Worm (Caenorhabditis elegans) whole organism, L3 larva: ENCODE results near the gene repo-1.

Source experiments
- R02D3.7 ChIP-seq: fragments of 150-350 bp; optimal IDR thresholded peaks from 2 replicates; lab custom pipeline; 2014; ENCODE audit warnings: missing biosample characterization, missing genetic modification characterization
- ZK546.5 ChIP-seq: sonication (generic microtip); optimal IDR thresholded peaks from 2 replicates; lab custom pipeline; 2017; ENCODE audit warnings: missing biosample characterization, missing genetic modification characterization
- aly-2 ChIP-seq: fragments of 150-350 bp; optimal IDR thresholded peaks from 2 replicates; lab custom pipeline; 2014; ENCODE audit warnings: missing biosample characterization, missing genetic modification characterization
- ama-1 ChIP-seq: fragments of 150-350 bp; optimal IDR thresholded peaks from 2 replicates; lab custom pipeline; 2018
- ceh-16 ChIP-seq: sonication (generic microtip); optimal IDR thresholded peaks from 2 replicates; lab custom pipeline; 2017; ENCODE audit warnings: missing biosample characterization, missing genetic modification characterization
- ceh-28 ChIP-seq: fragments of 150-350 bp; optimal IDR thresholded peaks from 2 replicates; lab custom pipeline; 2014; ENCODE audit warnings: missing biosample characterization, missing genetic modification reagents, missing genetic modification characterization
- ceh-9 ChIP-seq: sonication (generic microtip); optimal IDR thresholded peaks from 2 replicates; lab custom pipeline; 2018; ENCODE audit warnings: missing biosample characterization, missing genetic modification characterization
- daf-12 ChIP-seq: fragments of 150-350 bp; optimal IDR thresholded peaks from 2 replicates; lab custom pipeline; 2014; ENCODE audit warnings: missing biosample characterization, missing genetic modification reagents, missing genetic modification characterization
- egl-27 ChIP-seq: sonication (generic microtip); optimal IDR thresholded peaks from 4 replicates; lab custom pipeline; 2017; ENCODE audit warnings: missing biosample characterization, missing genetic modification reagents, missing genetic modification characterization
- egl-5 ChIP-seq: fragments of 150-350 bp; optimal IDR thresholded peaks from 2 replicates; lab custom pipeline; 2017; ENCODE audit warnings: missing biosample characterization, missing genetic modification reagents, missing genetic modification characterization, inconsistent platforms
- elt-1 ChIP-seq: fragments of 150-350 bp; optimal IDR thresholded peaks from 2 replicates; lab custom pipeline; 2014; ENCODE audit warnings: missing biosample characterization, missing genetic modification characterization
- elt-2 ChIP-seq: sonication (generic microtip); optimal IDR thresholded peaks from 2 replicates; lab custom pipeline; 2016; ENCODE audit warnings: missing genetic modification reagents, mild to moderate bottlenecking, missing genetic modification characterization, missing compliant biosample characterization
- elt-3 ChIP-seq, 3 experiments: fragments of 150-350 bp in 1 of 3; sonication (generic microtip) in 2 of 3; optimal IDR thresholded peaks; 2 replicates in 2 of 3; 4 replicates in 1 of 3; lab custom pipeline; 2014 to 2017; ENCODE audit warnings: missing biosample characterization in 3 of 3, missing genetic modification characterization in 3 of 3
- eor-1 ChIP-seq, 2 experiments: fragments of 150-350 bp; optimal IDR thresholded peaks; 2 replicates each; lab custom pipeline; 2014 to 2018; ENCODE audit warnings: missing biosample characterization in 2 of 2, missing genetic modification characterization in 2 of 2
- fkh-10 ChIP-seq: sonication (generic microtip); optimal IDR thresholded peaks from 2 replicates; lab custom pipeline; 2017; ENCODE audit warnings: missing biosample characterization, missing genetic modification reagents, missing genetic modification characterization
- fkh-2 ChIP-seq: fragments of 150-350 bp; optimal IDR thresholded peaks from 2 replicates; lab custom pipeline; 2014; ENCODE audit warnings: missing biosample characterization, missing genetic modification reagents, missing genetic modification characterization
- fos-1 ChIP-seq: fragments of 150-350 bp; optimal IDR thresholded peaks from 2 replicates; lab custom pipeline; 2014; ENCODE audit warnings: missing biosample characterization, missing genetic modification characterization
- hmg-11 ChIP-seq: sonication (generic microtip); optimal IDR thresholded peaks from 2 replicates; lab custom pipeline; 2016; ENCODE audit warnings: missing genetic modification characterization, missing compliant biosample characterization
- jun-1 ChIP-seq: fragments of 150-350 bp; optimal IDR thresholded peaks from 2 replicates; lab custom pipeline; 2014; ENCODE audit warnings: missing biosample characterization, missing genetic modification reagents, missing genetic modification characterization
- lin-15B ChIP-seq: fragments of 150-350 bp; optimal IDR thresholded peaks from 2 replicates; lab custom pipeline; 2014; ENCODE audit warnings: missing biosample characterization, missing genetic modification characterization
- lin-39 ChIP-seq: fragments of 150-350 bp; optimal IDR thresholded peaks from 2 replicates; lab custom pipeline; 2018; ENCODE audit warnings: missing biosample characterization, missing genetic modification reagents, missing genetic modification characterization
- lsy-12 ChIP-seq: sonication (generic microtip); optimal IDR thresholded peaks from 2 replicates; lab custom pipeline; 2016; ENCODE audit warnings: mild to moderate bottlenecking, missing genetic modification characterization, missing compliant biosample characterization
- mdl-1 ChIP-seq: fragments of 150-350 bp; optimal IDR thresholded peaks from 2 replicates; lab custom pipeline; 2014; ENCODE audit warnings: missing biosample characterization, missing genetic modification characterization
- mml-1 ChIP-seq: fragments of 150-350 bp; sonication (generic microtip); optimal IDR thresholded peaks from 3 replicates; lab custom pipeline; 2014; ENCODE audit warnings: missing biosample characterization, missing genetic modification characterization
- nfya-1 ChIP-seq: sonication (generic microtip); optimal IDR thresholded peaks from 2 replicates; lab custom pipeline; 2017; ENCODE audit warnings: missing genetic modification characterization, mild to moderate bottlenecking, missing compliant biosample characterization, antibody characterized with exemption, moderate library complexity; ENCODE audit not compliant: insufficient read depth
- nhr-11 ChIP-seq: fragments of 150-350 bp; optimal IDR thresholded peaks from 2 replicates; lab custom pipeline; 2014; ENCODE audit warnings: missing biosample characterization, missing genetic modification characterization
- nhr-12 ChIP-seq: fragments of 150-350 bp; optimal IDR thresholded peaks from 2 replicates; lab custom pipeline; 2014; ENCODE audit warnings: missing biosample characterization, missing genetic modification characterization
- nhr-23 ChIP-seq: fragments of 150-350 bp; optimal IDR thresholded peaks from 2 replicates; lab custom pipeline; 2014; ENCODE audit warnings: missing biosample characterization, missing genetic modification reagents, missing genetic modification characterization
- nhr-237 ChIP-seq: fragments of 150-350 bp; optimal IDR thresholded peaks from 2 replicates; lab custom pipeline; 2014; ENCODE audit warnings: missing biosample characterization, missing genetic modification characterization
- nhr-25 ChIP-seq: sonication (generic microtip); optimal IDR thresholded peaks from 2 replicates; lab custom pipeline; 2017; ENCODE audit warnings: missing biosample characterization, missing genetic modification characterization
- nhr-28 ChIP-seq: fragments of 150-350 bp; optimal IDR thresholded peaks from 2 replicates; lab custom pipeline; 2014; ENCODE audit warnings: missing biosample characterization, missing genetic modification characterization
- nhr-43 ChIP-seq: sonication (generic microtip); optimal IDR thresholded peaks from 2 replicates; lab custom pipeline; 2016; ENCODE audit warnings: mild to moderate bottlenecking, missing genetic modification characterization, missing compliant biosample characterization; ENCODE audit not compliant: poor library complexity, severe bottlenecking
- nhr-67 ChIP-seq: fragments of 150-350 bp; optimal IDR thresholded peaks from 2 replicates; lab custom pipeline; 2014; ENCODE audit warnings: missing biosample characterization, missing genetic modification characterization
- nhr-76 ChIP-seq: fragments of 150-350 bp; sonication (generic microtip); optimal IDR thresholded peaks from 5 replicates; lab custom pipeline; 2014; ENCODE audit warnings: missing biosample characterization, missing genetic modification characterization
- nhr-77 ChIP-seq: fragments of 150-350 bp; optimal IDR thresholded peaks from 2 replicates; lab custom pipeline; 2014; ENCODE audit warnings: missing biosample characterization, missing genetic modification characterization
- pha-4 ChIP-seq: fragments of 150-350 bp; optimal IDR thresholded peaks from 2 replicates; lab custom pipeline; 2014; ENCODE audit warnings: missing biosample characterization, missing genetic modification reagents, missing genetic modification characterization
- pqm-1 ChIP-seq: fragments of 150-350 bp; optimal IDR thresholded peaks from 2 replicates; lab custom pipeline; 2017; ENCODE audit warnings: missing biosample characterization, missing genetic modification characterization, inconsistent platforms
- sea-2 ChIP-seq: fragments of 150-350 bp; sonication (generic microtip); optimal IDR thresholded peaks from 4 replicates; lab custom pipeline; 2014; ENCODE audit warnings: missing biosample characterization, missing genetic modification reagents, missing genetic modification characterization
- skn-1 ChIP-seq: fragments of 150-350 bp; optimal IDR thresholded peaks from 2 replicates; lab custom pipeline; 2014; ENCODE audit warnings: missing biosample characterization, missing genetic modification characterization
- snpc-4 ChIP-seq: fragments of 150-350 bp; optimal IDR thresholded peaks from 2 replicates; lab custom pipeline; 2014; ENCODE audit warnings: missing biosample characterization, missing genetic modification characterization
- tbx-2 ChIP-seq: sonication (generic microtip); optimal IDR thresholded peaks from 2 replicates; lab custom pipeline; 2016; ENCODE audit warnings: mild to moderate bottlenecking, missing genetic modification characterization, missing compliant biosample characterization
- unc-39 ChIP-seq: sonication (generic microtip); optimal IDR thresholded peaks from 4 replicates; lab custom pipeline; 2017; ENCODE audit warnings: missing biosample characterization, missing genetic modification characterization
- zag-1 ChIP-seq: fragments of 150-350 bp; optimal IDR thresholded peaks from 2 replicates; lab custom pipeline; 2014; ENCODE audit warnings: missing biosample characterization, missing genetic modification characterization
- ztf-11 ChIP-seq: fragments of 150-350 bp; optimal IDR thresholded peaks from 2 replicates; lab custom pipeline; 2014; ENCODE audit warnings: missing biosample characterization, missing genetic modification characterization
- ztf-4 ChIP-seq: fragments of 150-350 bp; optimal IDR thresholded peaks from 2 replicates; lab custom pipeline; 2014; ENCODE audit warnings: missing biosample characterization, missing genetic modification characterization

Gene repo-1

ce11 chrIV:12078112-12078812 lies 6.0 kb upstream of the repo-1 start, which contains the start of gene tmed-1:
tmed-1 (minus strand) TSS chrIV:12078162.
- TF ChIP-seq ceh-16 (tag; lab: Kevin White, UChicago) (no peak), tbx-2 (tag; lab: Kevin White, UChicago) (no peak), lsy-12 (no peak), eor-1 (tag; optimal IDR thresholded peaks at IDR 0.05; lab: Kevin White, UChicago) (no peak), nhr-12 (tag; lab: Kevin White, UChicago) (no peak), daf-12 (tag; lab: Kevin White, UChicago) (no peak), ztf-11 (tag; lab: Kevin White, UChicago) (no peak), pha-4 (tag; lab: Kevin White, UChicago) (no peak)
- TF ChIP-seq, all 47 proteins: peak for 0

ce11 chrIV:12078907-12079523 lies 5.3 kb upstream of the repo-1 start, which contains the start of gene lex-1:
lex-1 (plus strand) TSS chrIV:12079473.
- TF ChIP-seq nhr-237 (tag; lab: Kevin White, UChicago) (no peak), fos-1 (tag; lab: Kevin White, UChicago) (no peak), ZK546.5 (tag; lab: Kevin White, UChicago) (no peak), eor-1 (tag; optimal IDR thresholded peaks at IDR 0.05; lab: Kevin White, UChicago) (no peak), lin-39 (tag; lab: Kevin White, UChicago) (no peak), zag-1 (tag; lab: Kevin White, UChicago) (no peak), elt-1 (tag; lab: Kevin White, UChicago) (no peak), fkh-10 (no peak), nhr-28 (tag; lab: Kevin White, UChicago) (no peak), daf-12 (tag; lab: Kevin White, UChicago) (no peak), egl-5 (tag; lab: Kevin White, UChicago) (peak; percentile 42), nhr-67 (tag; lab: Kevin White, UChicago) (no peak), ceh-9 (tag; lab: Kevin White, UChicago) (no peak), lsy-12 (no peak), sea-2 (GFP tag; lab: Kevin White, UChicago) (no peak), pqm-1 (tag; lab: Kevin White, UChicago) (no peak), skn-1 (no peak), nhr-11 (tag; lab: Kevin White, UChicago) (no peak), unc-39 (no peak), snpc-4 (tag; lab: Kevin White, UChicago) (peak; percentile 22), elt-3 (tag; optimal IDR thresholded peaks at IDR 0.05; lab: Kevin White, UChicago) (no peak), nfya-1 (peak; percentile 63), pha-4 (tag; lab: Kevin White, UChicago) (peak; percentile 77), ztf-4 (tag; lab: Kevin White, UChicago) (no peak), R02D3.7 (tag; lab: Kevin White, UChicago) (no peak), ceh-28 (tag; lab: Kevin White, UChicago) (no peak), nhr-12 (tag; lab: Kevin White, UChicago) (no peak), nhr-77 (tag; lab: Kevin White, UChicago) (no peak), nhr-43 (tag; lab: Kevin White, UChicago) (no peak), elt-2 (tag; lab: Kevin White, UChicago) (no peak), tbx-2 (tag; lab: Kevin White, UChicago) (no peak), ztf-11 (tag; lab: Kevin White, UChicago) (no peak), aly-2 (tag; lab: Kevin White, UChicago) (no peak), egl-27 (tag; lab: Kevin White, UChicago) (no peak), nhr-25 (tag; lab: Kevin White, UChicago) (no peak), jun-1 (tag; lab: Kevin White, UChicago) (peak; percentile 12), nhr-76 (tag; lab: Kevin White, UChicago) (no peak), mdl-1 (no peak), nhr-23 (tag; lab: Kevin White, UChicago) (peak; percentile 5), mml-1 (tag; lab: Kevin White, UChicago) (no peak), lin-15B (peak; percentile 84), ama-1 (lab: Kevin White, UChicago) (no peak), fkh-2 (no peak), hmg-11 (peak; percentile 17), ceh-16 (tag; lab: Kevin White, UChicago) (no peak)
